Fruit fly (Drosophila melanogaster) whole organism, embryonic: Measurements from ENCODE around the gene CG14043.

ENCODE experiments used
- B-H1 ChIP-seq: fragments of 200-800 bp; sonication (Bioruptor generic); IDR thresholded peaks from 3 replicates; pipeline ENCODE4 v1.3.6; 2022; ENCODE audit warnings: missing biosample characterization, missing genetic modification characterization
- CG10267 ChIP-seq: fragments of 200-800 bp; sonication (Bioruptor generic); optimal IDR thresholded peaks from 2 replicates; lab custom pipeline; 2018; ENCODE audit warnings: missing biosample characterization, mild to moderate bottlenecking, missing genetic modification characterization, moderate library complexity
- CG10959 ChIP-seq: fragments of 200-800 bp; sonication (Bioruptor generic); IDR thresholded peaks from 2 replicates; pipeline ENCODE4 v1.3.6; 2022; ENCODE audit warnings: missing biosample characterization, missing genetic modification characterization
- CG12236 ChIP-seq: fragments of 200-800 bp; sonication (Bioruptor generic); optimal IDR thresholded peaks from 2 replicates; lab custom pipeline; 2016; ENCODE audit warnings: missing biosample characterization, missing genetic modification characterization
- CG13296 ChIP-seq: fragments of 200-800 bp; sonication (Bioruptor generic); optimal IDR thresholded peaks from 3 replicates; lab custom pipeline; 2018; ENCODE audit warnings: missing biosample characterization, mild to moderate bottlenecking, missing genetic modification characterization
- CG14014 ChIP-seq: fragments of 200-800 bp; sonication (Bioruptor generic); IDR thresholded peaks from 2 replicates; pipeline ENCODE4 v1.3.6; 2022; ENCODE audit warnings: missing biosample characterization, missing genetic modification characterization
- CG16779 ChIP-seq: fragments of 200-800 bp; sonication (Bioruptor generic); IDR thresholded peaks from 2 replicates; pipeline ENCODE4 v1.3.6; 2022; ENCODE audit warnings: missing biosample characterization, missing genetic modification characterization
- CG18599 ChIP-seq: fragments of 200-800 bp; sonication (Bioruptor generic); optimal IDR thresholded peaks from 3 replicates; lab custom pipeline; 2017; ENCODE audit warnings: missing biosample characterization, missing genetic modification characterization, mild to moderate bottlenecking, moderate library complexity, missing genetic modification reagents
- CG2129 ChIP-seq: fragments of 200-800 bp; sonication (Bioruptor generic); IDR thresholded peaks from 2 replicates; pipeline ENCODE4 v1.3.6; 2022; ENCODE audit warnings: missing biosample characterization, missing genetic modification characterization; ENCODE audit not compliant: partially characterized antibody
- CG2202 ChIP-seq: fragments of 200-800 bp; sonication (Bioruptor generic); optimal IDR thresholded peaks from 2 replicates; lab custom pipeline; 2018; ENCODE audit warnings: missing biosample characterization, mild to moderate bottlenecking, missing genetic modification characterization
- CG3163 ChIP-seq: fragments of 200-800 bp; sonication (Bioruptor generic); optimal IDR thresholded peaks from 3 replicates; lab custom pipeline; 2016; ENCODE audit warnings: missing biosample characterization, missing genetic modification characterization
- CG32767 ChIP-seq: fragments of 200-800 bp; sonication (Bioruptor generic); IDR thresholded peaks from 2 replicates; pipeline ENCODE4 v1.3.6; 2022; ENCODE audit warnings: missing biosample characterization, missing genetic modification characterization
- CG3281 ChIP-seq: fragments of 200-800 bp; sonication (Bioruptor generic); optimal IDR thresholded peaks from 3 replicates; lab custom pipeline; 2017; ENCODE audit warnings: missing biosample characterization, mild to moderate bottlenecking, missing genetic modification characterization
- CG33557 ChIP-seq: fragments of 200-800 bp; sonication (Bioruptor generic); optimal IDR thresholded peaks from 2 replicates; lab custom pipeline; 2019; ENCODE audit warnings: missing biosample characterization, mild to moderate bottlenecking, missing genetic modification characterization, moderate library complexity
- CG3407 ChIP-seq: fragments of 200-800 bp; sonication (Bioruptor generic); optimal IDR thresholded peaks from 2 replicates; lab custom pipeline; 2018; ENCODE audit warnings: missing biosample characterization, mild to moderate bottlenecking, missing genetic modification characterization
- CG42726 ChIP-seq: fragments of 200-800 bp; sonication (Bioruptor generic); IDR thresholded peaks from 2 replicates; pipeline ENCODE4 v1.3.6; 2022; ENCODE audit warnings: missing biosample characterization, missing genetic modification characterization; ENCODE audit not compliant: partially characterized antibody
- CG43689 ChIP-seq: fragments of 200-800 bp; sonication (Bioruptor generic); IDR thresholded peaks from 2 replicates; pipeline ENCODE4 v1.3.6; 2022; ENCODE audit warnings: missing biosample characterization, missing genetic modification characterization
- CG7786 ChIP-seq: fragments of 200-800 bp; sonication (Bioruptor generic); optimal IDR thresholded peaks from 2 replicates; lab custom pipeline; 2016; ENCODE audit warnings: missing biosample characterization, missing genetic modification characterization
- CG7987 ChIP-seq: fragments of 200-800 bp; sonication (Bioruptor generic); optimal IDR thresholded peaks from 2 replicates; lab custom pipeline; 2018; ENCODE audit warnings: missing biosample characterization, mild to moderate bottlenecking, missing genetic modification characterization, moderate library complexity
- Deaf1 ChIP-seq: fragments of 200-800 bp; optimal IDR thresholded peaks from 3 replicates; lab custom pipeline; 2019; ENCODE audit warnings: missing biosample characterization, mild to moderate bottlenecking, missing genetic modification characterization, moderate library complexity
- Ets97D ChIP-seq: fragments of 200-800 bp; sonication (Bioruptor generic); optimal IDR thresholded peaks from 3 replicates; lab custom pipeline; 2016; ENCODE audit warnings: missing biosample characterization, missing genetic modification characterization
- Mad ChIP-seq: fragments of 200-800 bp; sonication (Bioruptor generic); optimal IDR thresholded peaks from 2 replicates; lab custom pipeline; 2016; ENCODE audit warnings: missing biosample characterization, missing genetic modification characterization
- NC2α ChIP-seq: fragments of 200-800 bp; sonication (Bioruptor generic); optimal IDR thresholded peaks from 2 replicates; lab custom pipeline; 2016; ENCODE audit warnings: missing biosample characterization, missing genetic modification characterization
- NK7.1 ChIP-seq: fragments of 200-800 bp; sonication (Bioruptor generic); optimal IDR thresholded peaks from 3 replicates; lab custom pipeline; 2016; ENCODE audit warnings: missing biosample characterization, missing genetic modification characterization
- Nf-YC ChIP-seq: fragments of 200-800 bp; optimal IDR thresholded peaks from 3 replicates; lab custom pipeline; 2019; ENCODE audit warnings: missing biosample characterization, mild to moderate bottlenecking, missing genetic modification characterization, moderate library complexity
- Poxn ChIP-seq: fragments of 200-800 bp; sonication (Bioruptor generic); IDR thresholded peaks from 2 replicates; pipeline ENCODE4 v1.3.6; 2022; ENCODE audit warnings: missing biosample characterization, missing genetic modification characterization
- TFAM ChIP-seq: fragments of 200-800 bp; sonication (Bioruptor generic); optimal IDR thresholded peaks from 2 replicates; lab custom pipeline; 2017; ENCODE audit warnings: missing biosample characterization, missing genetic modification characterization, inconsistent platforms
- Usf ChIP-seq: fragments of 200-800 bp; sonication (Bioruptor generic); optimal IDR thresholded peaks from 2 replicates; lab custom pipeline; 2017; ENCODE audit warnings: missing genotype, missing biosample characterization, missing genetic modification characterization
- ara ChIP-seq: fragments of 200-800 bp; sonication (Bioruptor generic); IDR thresholded peaks from 2 replicates; pipeline ENCODE4 v1.3.6; 2022; ENCODE audit warnings: missing biosample characterization, missing genetic modification characterization
- ash1 ChIP-seq: fragments of 200-800 bp; sonication (Bioruptor generic); optimal IDR thresholded peaks from 2 replicates; lab custom pipeline; 2018; ENCODE audit warnings: missing biosample characterization, mild to moderate bottlenecking, missing genetic modification characterization
- caup ChIP-seq: fragments of 200-800 bp; sonication (Bioruptor generic); optimal IDR thresholded peaks from 3 replicates; lab custom pipeline; 2017; ENCODE audit warnings: missing biosample characterization, mild to moderate bottlenecking, missing genetic modification characterization, moderate library complexity; ENCODE audit not compliant: severe bottlenecking
- croc ChIP-seq: fragments of 200-800 bp; sonication (Bioruptor generic); conservative IDR thresholded peaks from 3 replicates; pipeline ENCODE4 v1.3.6; 2022; ENCODE audit warnings: missing biosample characterization, missing genetic modification characterization
- dati ChIP-seq: fragments of 200-800 bp; sonication (Bioruptor generic); IDR thresholded peaks from 2 replicates; pipeline ENCODE4 v1.3.6; 2022; ENCODE audit warnings: missing biosample characterization, missing genetic modification characterization
- dm ChIP-seq: fragments of 200-800 bp; sonication (Bioruptor generic); optimal IDR thresholded peaks from 3 replicates; lab custom pipeline; 2016; ENCODE audit warnings: missing biosample characterization, missing genetic modification characterization
- dmrt99B ChIP-seq: fragments of 200-800 bp; sonication (Bioruptor generic); optimal IDR thresholded peaks from 2 replicates; lab custom pipeline; 2018; ENCODE audit warnings: missing biosample characterization, mild to moderate bottlenecking, missing genetic modification characterization, moderate library complexity
- gce ChIP-seq: fragments of 200-800 bp; sonication (Bioruptor generic); IDR thresholded peaks from 3 replicates; pipeline ENCODE4 v1.3.6; 2022; ENCODE audit warnings: missing biosample characterization, missing genetic modification characterization
- h ChIP-seq: fragments of >200 bp; optimal IDR thresholded peaks from 2 replicates; lab custom pipeline; 2017
- hb ChIP-seq: fragments of 200-800 bp; sonication (Bioruptor generic); IDR thresholded peaks from 3 replicates; pipeline ENCODE4 v1.3.6; 2022; ENCODE audit warnings: missing biosample characterization, missing genetic modification characterization; ENCODE audit not compliant: partially characterized antibody
- lmd ChIP-seq: fragments of 200-800 bp; sonication (Bioruptor generic); IDR thresholded peaks from 2 replicates; pipeline ENCODE4 v1.3.6; 2022; ENCODE audit warnings: missing biosample characterization, missing genetic modification characterization
- lov ChIP-seq, 2 experiments: fragments of 200-800 bp in 1 of 2; fragments of >200 bp in 1 of 2; sonication (Bioruptor generic) in 1 of 2; IDR thresholded peaks in 1 of 2; optimal IDR thresholded peaks in 1 of 2; 2 replicates in 1 of 2; 3 replicates in 1 of 2; pipeline versions ENCODE4 v1.3.6 to Lab custom; 2017 to 2022; ENCODE audit warnings: missing biosample characterization in 1 of 2, missing genetic modification characterization in 1 of 2
- nau ChIP-seq: fragments of 200-800 bp; sonication (Bioruptor generic); optimal IDR thresholded peaks from 3 replicates; lab custom pipeline; 2017; ENCODE audit warnings: missing biosample characterization, mild to moderate bottlenecking, missing genetic modification characterization, missing genetic modification reagents
- oc ChIP-seq: fragments of 200-800 bp; sonication (Bioruptor generic); optimal IDR thresholded peaks from 2 replicates; lab custom pipeline; 2018; ENCODE audit warnings: missing biosample characterization, mild to moderate bottlenecking, missing genetic modification characterization, moderate library complexity
- org-1 ChIP-seq: fragments of 200-800 bp; sonication (Bioruptor generic); optimal IDR thresholded peaks from 2 replicates; lab custom pipeline; 2017; ENCODE audit warnings: missing biosample characterization, missing genetic modification characterization
- otp ChIP-seq: fragments of 200-800 bp; sonication (Bioruptor generic); IDR thresholded peaks from 3 replicates; pipeline ENCODE4, ENCODE4 v1.3.6; 2022; ENCODE audit warnings: missing biosample characterization, missing genetic modification characterization
- p53 ChIP-seq: fragments of 200-800 bp; sonication (Bioruptor generic); optimal IDR thresholded peaks from 2 replicates; lab custom pipeline; 2016; ENCODE audit warnings: missing biosample characterization, missing genetic modification characterization
- pzg ChIP-seq: fragments of 200-800 bp; sonication (Bioruptor generic); optimal IDR thresholded peaks from 3 replicates; lab custom pipeline; 2018; ENCODE audit warnings: missing biosample characterization, mild to moderate bottlenecking, missing genetic modification characterization, moderate library complexity
- schlank ChIP-seq: fragments of 200-800 bp; sonication (Bioruptor generic); optimal IDR thresholded peaks from 2 replicates; lab custom pipeline; 2018; ENCODE audit warnings: missing biosample characterization, mild to moderate bottlenecking, missing genetic modification characterization
- sob ChIP-seq: fragments of 200-800 bp; sonication (Bioruptor generic); IDR thresholded peaks from 2 replicates; pipeline ENCODE4 v1.3.6; 2022; ENCODE audit warnings: missing biosample characterization, missing genetic modification characterization
- stwl ChIP-seq: fragments of 200-800 bp; sonication (Bioruptor generic); optimal IDR thresholded peaks from 3 replicates; lab custom pipeline; 2018; ENCODE audit warnings: missing biosample characterization, mild to moderate bottlenecking, missing genetic modification characterization, moderate library complexity
- tll ChIP-seq, 2 experiments: fragments of 200-800 bp in 1 of 2; fragments of >200 bp in 1 of 2; sonication (Bioruptor generic) in 1 of 2; optimal IDR thresholded peaks; 2 replicates each; lab custom pipeline; 2017 to 2019; ENCODE audit warnings: missing biosample characterization in 2 of 2, missing genetic modification characterization in 2 of 2, mild to moderate bottlenecking in 1 of 2, moderate library complexity in 1 of 2

CG14043 gene

DNA sequence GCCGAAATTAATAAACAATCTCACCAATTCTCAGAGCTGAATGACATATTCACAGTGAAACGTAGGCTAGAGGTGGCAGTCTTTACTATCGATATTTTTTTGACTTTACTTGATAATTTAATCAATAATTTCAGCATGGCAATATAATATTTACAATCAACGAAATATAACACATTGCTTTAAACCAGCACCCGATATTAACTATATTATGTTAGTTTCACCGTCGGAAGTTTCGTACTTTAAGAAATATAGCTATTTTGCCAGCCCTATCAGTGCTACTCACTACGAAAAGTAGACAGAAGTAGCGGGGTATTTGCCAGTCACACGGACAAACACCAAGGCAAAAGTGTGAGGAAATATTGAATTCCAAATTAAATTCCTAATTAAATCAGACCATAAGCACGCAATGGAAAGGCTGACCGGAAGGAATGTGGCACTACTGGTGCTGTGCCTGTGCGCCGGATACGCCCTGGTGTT is 39.3 kb downstream of the CG14043 start, which contains the start of the genes CG31917, Tfb5 and SelT (continued):
- no peak for TF ChIP-seq p53 (GFP tag; lab: Kevin White, UChicago)
- no peak for TF ChIP-seq CG10959 (GFP tag; lab: Robert Waterston, UW)
- TF ChIP-seq lmd (GFP tag; lab: Robert Waterston, UW), result 0 out of 2 replicates have a peak, but pooled peaks have one; percentile 16
- TF ChIP-seq dati (GFP tag; lab: Robert Waterston, UW), result no peak
- TF ChIP-seq CG3281, result no peak
- no peak for TF ChIP-seq otp
- peak; percentile 60 for TF ChIP-seq CG2129 (GFP tag; lab: Robert Waterston, UW)
- peak; percentile 62 for TF ChIP-seq dm
- peak; percentile 83 for TF ChIP-seq pzg (GFP tag; lab: Kevin White, UChicago)
- TF ChIP-seq dmrt99B (tag; lab: Kevin White, UChicago), result no peak
- TF ChIP-seq caup (GFP tag; lab: Kevin White, UChicago), result no peak
- no peak for TF ChIP-seq B-H1 (GFP tag; lab: Robert Waterston, UW)
- no peak for TF ChIP-seq NC2α (GFP tag; lab: Kevin White, UChicago)
- no peak; the same call in 1 of the 2 replicates for TF ChIP-seq CG42726 (GFP tag; lab: Robert Waterston, UW)
- TF ChIP-seq schlank (tag; lab: Kevin White, UChicago), result peak; percentile 3
- TF ChIP-seq CG2202 (tag; lab: Kevin White, UChicago), result no peak
- no peak for TF ChIP-seq CG7987 (GFP tag; lab: Kevin White, UChicago)
- no peak for TF ChIP-seq Deaf1 (tag; lab: Kevin White, UChicago)
- TF ChIP-seq oc (tag; lab: Kevin White, UChicago), result no peak
- TF ChIP-seq gce (GFP tag; lab: Robert Waterston, UW), result no peak
- no peak for TF ChIP-seq Nf-YC (tag; lab: Kevin White, UChicago)
- peak; percentile 2 for TF ChIP-seq CG3163
- no peak for TF ChIP-seq CG12236
- no peak for TF ChIP-seq CG14014
- TF ChIP-seq lov (optimal IDR thresholded peaks at IDR 0.05; lab: Kevin White, UChicago), result peak; percentile 60
- TF ChIP-seq lov (GFP tag; IDR thresholded peaks at IDR 0.05; lab: Robert Waterston, UW), result no peak
- no peak for TF ChIP-seq CG13296
- TF ChIP-seq CG43689 (GFP tag; lab: Robert Waterston, UW), result no peak
- TF ChIP-seq h (lab: Kevin White, UChicago), result no peak
- TF ChIP-seq stwl, result peak; percentile 49
- TF ChIP-seq CG3407 (GFP tag; lab: Kevin White, UChicago), result no peak
- peak; percentile 43 for TF ChIP-seq CG18599
- TF ChIP-seq hb (GFP tag; lab: Robert Waterston, UW), result peak; percentile 58; the same call in 1 of the 3 replicates
- no peak for TF ChIP-seq nau
- no peak for TF ChIP-seq NK7.1
- TF ChIP-seq Ets97D (GFP tag; lab: Kevin White, UChicago), result peak; percentile 65
- TF ChIP-seq ash1 (GFP tag; lab: Kevin White, UChicago), result no peak
- TF ChIP-seq org-1, result no peak
- TF ChIP-seq CG7786 (GFP tag; lab: Kevin White, UChicago), result peak; percentile 39
- no peak for TF ChIP-seq CG16779 (GFP tag; lab: Robert Waterston, UW)
- TF ChIP-seq CG32767 (GFP tag; lab: Robert Waterston, UW), result no peak
- no peak for TF ChIP-seq croc (GFP tag; lab: Robert Waterston, UW)
- peak; percentile 32; the same call in 1 of the 2 replicates for TF ChIP-seq sob (GFP tag; lab: Robert Waterston, UW)
- TF ChIP-seq CG10267 (tag; lab: Kevin White, UChicago), result peak; percentile 52
- TF ChIP-seq CG33557 (GFP tag; lab: Kevin White, UChicago), result peak; percentile 56
- TF ChIP-seq Usf (GFP tag; lab: Kevin White, UChicago), result peak; percentile 10
- TF ChIP-seq Mad (GFP tag; lab: Kevin White, UChicago), result peak; percentile 40
- no peak for TF ChIP-seq Poxn
- no peak for TF ChIP-seq ara (GFP tag; lab: Robert Waterston, UW)
- TF ChIP-seq tll (GFP tag; optimal IDR thresholded peaks at IDR 0.05; lab: Kevin White, UChicago), result peak in 1 of 2 experiments; percentile 64
- no peak for TF ChIP-seq TFAM
